Worm (Caenorhabditis elegans): Measurements from ENCODE around the gene C28G1.6.

DNA sequence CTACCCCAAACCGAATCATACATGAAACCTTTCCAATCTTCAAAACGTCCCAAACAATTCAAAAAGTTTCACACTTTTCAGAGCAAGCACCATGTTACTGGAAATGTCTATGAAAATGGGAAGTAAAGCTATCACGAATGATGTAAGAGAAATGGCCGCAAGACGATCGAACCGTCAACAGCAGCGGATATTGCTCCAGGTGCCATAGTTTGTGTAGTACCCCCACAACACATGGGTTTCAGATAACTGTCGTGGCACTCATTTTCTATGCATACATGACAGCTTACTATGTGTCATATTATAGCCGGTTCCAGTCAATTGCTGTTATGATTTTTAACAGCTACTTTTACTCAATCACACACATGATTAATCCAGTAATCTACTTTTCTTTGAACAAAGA lies 46.8 kb downstream of the C28G1.6 start, which contains the start of gene ZK721.3:
- no peak for TF ChIP-seq lin-39 (tag; optimal IDR thresholded peaks at IDR 0.05)
- no peak for TF ChIP-seq lsy-2 (tag; optimal IDR thresholded peaks at IDR 0.05)
- no peak for TF ChIP-seq aly-2 (tag; optimal IDR thresholded peaks at IDR 0.05)
